Worm (Caenorhabditis elegans) whole organism, late embryonic: Measurements from ENCODE around the gene clec-38.

ENCODE experiments used
- ahr-1 ChIP-seq: sonication (generic microtip); optimal IDR thresholded peaks from 2 replicates; lab custom pipeline; 2016; ENCODE audit warnings: missing genetic modification characterization, missing compliant biosample characterization
- eyg-1 ChIP-seq: sonication (generic microtip); optimal IDR thresholded peaks from 2 replicates; lab custom pipeline; 2016; ENCODE audit warnings: missing genotype, missing genetic modification characterization, missing compliant biosample characterization
- hlh-30 ChIP-seq: sonication (generic microtip); optimal IDR thresholded peaks from 2 replicates; lab custom pipeline; 2017; ENCODE audit warnings: antibody characterized with exemption, missing genetic modification characterization, missing compliant biosample characterization; ENCODE audit not compliant: insufficient read depth
- nhr-11 ChIP-seq: fragments of 150-350 bp; optimal IDR thresholded peaks from 2 replicates; lab custom pipeline; 2014; ENCODE audit warnings: missing biosample characterization, missing genetic modification characterization
- npax-4 ChIP-seq: sonication (generic microtip); optimal IDR thresholded peaks from 2 replicates; lab custom pipeline; 2016; ENCODE audit warnings: missing genetic modification characterization, missing compliant biosample characterization
- pat-9 ChIP-seq: fragments of 200-800 bp; sonication (Bioruptor generic); optimal IDR thresholded peaks from 2 replicates; lab custom pipeline; 2018; ENCODE audit warnings: mild to moderate bottlenecking, missing genetic modification characterization, moderate library complexity, missing compliant biosample characterization
- rnt-1 ChIP-seq: sonication (generic microtip); optimal IDR thresholded peaks from 2 replicates; lab custom pipeline; 2016; ENCODE audit warnings: missing genetic modification characterization, missing compliant biosample characterization
- ttx-3 ChIP-seq: sonication (generic microtip); optimal IDR thresholded peaks from 2 replicates; lab custom pipeline; 2016; ENCODE audit warnings: missing genetic modification reagents, missing genetic modification characterization, missing compliant biosample characterization
- unc-86 ChIP-seq: sonication (generic microtip); optimal IDR thresholded peaks from 2 replicates; lab custom pipeline; 2016; ENCODE audit warnings: missing genetic modification characterization, missing compliant biosample characterization

DNA sequence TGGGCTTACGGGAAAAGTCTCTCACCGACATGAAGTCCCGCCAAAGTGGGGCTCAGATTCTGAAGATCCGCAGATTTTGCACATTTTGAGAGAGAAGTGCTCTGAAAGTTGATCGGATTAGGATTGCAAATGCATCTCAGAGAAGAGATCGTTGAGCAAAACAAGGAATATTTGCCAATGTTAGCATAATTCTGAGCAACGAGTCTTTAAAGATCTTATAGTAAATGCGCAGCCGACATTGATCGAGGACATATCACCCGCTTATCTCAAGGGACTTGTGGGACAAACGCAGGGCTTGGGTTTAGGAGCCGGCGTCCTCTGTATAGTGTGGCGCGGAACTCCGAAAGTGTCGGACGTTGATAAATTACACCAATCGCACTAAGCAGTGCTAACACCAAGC lies 11.7 kb downstream of the clec-38 start, which contains the start of gene nhr-112:
- no peak for TF ChIP-seq eyg-1 (tag; lab: Kevin White, UChicago)
- TF ChIP-seq nhr-11 (tag; lab: Kevin White, UChicago) = no peak
- no peak for TF ChIP-seq unc-86 (tag; lab: Kevin White, UChicago)
- TF ChIP-seq ahr-1 = no peak
- TF ChIP-seq hlh-30 (tag; lab: Kevin White, UChicago) = no peak
- no peak for TF ChIP-seq pat-9 (tag; lab: Kevin White, UChicago)
- no peak for TF ChIP-seq ttx-3
- no peak for TF ChIP-seq rnt-1 (tag; lab: Kevin White, UChicago)
- no peak for TF ChIP-seq npax-4 (tag; lab: Kevin White, UChicago)
